Worm (Caenorhabditis elegans) whole organism, young adult: Measurements from ENCODE around the gene T04C10.3.
A peak's percentile ranks its signal among the peaks of the same experiment; 100 is the strongest.

Source experiments
- B0035.1 ChIP-seq: sonication (generic microtip); optimal IDR thresholded peaks from 2 replicates; lab custom pipeline; 2016; ENCODE audit warnings: missing genetic modification characterization, mild to moderate bottlenecking, missing compliant biosample characterization, missing genotype, missing genetic modification reagents
- B0336.3 ChIP-seq: fragments of 200-800 bp; sonication (Bioruptor generic); IDR thresholded peaks from 2 replicates; pipeline ENCODE4 v1.3.6; 2022; ENCODE audit warnings: missing genetic modification characterization, missing compliant biosample characterization
- C17E4.6 ChIP-seq: fragments of 200-800 bp; sonication (Bioruptor generic); IDR thresholded peaks from 2 replicates; pipeline ENCODE4 v1.3.6; 2022; ENCODE audit warnings: missing genetic modification reagents, missing genetic modification characterization, missing compliant biosample characterization
- F33H1.4 ChIP-seq: fragments of 200-800 bp; sonication (Bioruptor generic); IDR thresholded peaks from 2 replicates; pipeline ENCODE4 v1.3.6; 2022; ENCODE audit warnings: missing genetic modification reagents, missing genetic modification characterization, missing compliant biosample characterization
- F49E8.2 ChIP-seq: sonication (generic microtip); optimal IDR thresholded peaks from 3 replicates; lab custom pipeline; 2017; ENCODE audit warnings: missing genetic modification characterization, mild to moderate bottlenecking, missing compliant biosample characterization, antibody characterized with exemption, moderate library complexity; ENCODE audit not compliant: insufficient read depth
- F55B11.4 ChIP-seq: sonication (generic microtip); optimal IDR thresholded peaks from 2 replicates; lab custom pipeline; 2016; ENCODE audit warnings: missing compliant biosample characterization, missing genetic modification characterization, borderline replicate concordance; ENCODE audit not compliant: insufficient read depth
- K11D2.4 ChIP-seq: fragments of 200-800 bp; sonication (Bioruptor generic); IDR thresholded peaks from 2 replicates; pipeline ENCODE4 v1.3.6; 2022; ENCODE audit warnings: missing genetic modification reagents, missing genetic modification characterization, missing compliant biosample characterization
- K12H6.12 ChIP-seq: fragments of 200-800 bp; sonication (Bioruptor generic); optimal IDR thresholded peaks from 2 replicates; lab custom pipeline; 2018; ENCODE audit warnings: mild to moderate bottlenecking, missing genetic modification characterization, missing compliant biosample characterization
- akir-1 ChIP-seq: fragments of 200-800 bp; sonication (Bioruptor generic); optimal IDR thresholded peaks from 2 replicates; lab custom pipeline; 2018; ENCODE audit warnings: mild to moderate bottlenecking, missing genetic modification characterization, moderate library complexity, missing compliant biosample characterization
- aptf-2 ChIP-seq: fragments of 200-800 bp; sonication (Bioruptor generic); conservative IDR thresholded peaks from 2 replicates; pipeline ENCODE4 v1.3.6; 2022; ENCODE audit warnings: missing genetic modification reagents, missing genetic modification characterization, missing compliant biosample characterization
- atf-7 ChIP-seq: sonication (generic microtip); optimal IDR thresholded peaks from 2 replicates; lab custom pipeline; 2017; ENCODE audit warnings: mild to moderate bottlenecking, missing genetic modification characterization, missing compliant biosample characterization
- bed-1 ChIP-seq: fragments of 200-800 bp; sonication (Bioruptor generic); IDR thresholded peaks from 2 replicates; pipeline ENCODE4 v1.3.6; 2022; ENCODE audit warnings: missing genetic modification reagents, missing genetic modification characterization, missing compliant biosample characterization
- cebp-1 ChIP-seq, 2 experiments: fragments of 200-800 bp in 1 of 2; sonication (Bioruptor generic) in 1 of 2; sonication (generic microtip) in 1 of 2; IDR thresholded peaks in 1 of 2; optimal IDR thresholded peaks in 1 of 2; 2 replicates each; pipeline versions ENCODE4 v1.3.6 to Lab custom; 2017 to 2022; ENCODE audit warnings: missing compliant biosample characterization in 2 of 2, missing genetic modification characterization in 2 of 2, mild to moderate bottlenecking in 1 of 2, missing genetic modification reagents in 1 of 2, moderate library complexity in 1 of 2
- ceh-40 ChIP-seq: fragments of 200-800 bp; sonication (Bioruptor generic); IDR thresholded peaks from 2 replicates; pipeline ENCODE4 v1.3.6; 2022; ENCODE audit warnings: missing genetic modification characterization, missing compliant biosample characterization
- chd-7 ChIP-seq: sonication (generic microtip); optimal IDR thresholded peaks from 2 replicates; lab custom pipeline; 2016; ENCODE audit warnings: mild to moderate bottlenecking, missing genetic modification characterization, moderate library complexity, missing compliant biosample characterization
- ekl-4 ChIP-seq: fragments of 200-800 bp; sonication (Bioruptor generic); IDR thresholded peaks from 2 replicates; pipeline ENCODE4 v1.3.6; 2022; ENCODE audit warnings: missing genetic modification reagents, missing genetic modification characterization, missing compliant biosample characterization
- gei-17 ChIP-seq: fragments of 200-800 bp; sonication (Bioruptor generic); optimal IDR thresholded peaks from 2 replicates; lab custom pipeline; 2018; ENCODE audit warnings: mild to moderate bottlenecking, missing genetic modification characterization, missing compliant biosample characterization
- hlh-12 ChIP-seq: sonication (generic microtip); optimal IDR thresholded peaks from 2 replicates; lab custom pipeline; 2016; ENCODE audit warnings: missing genetic modification characterization, missing compliant biosample characterization
- hlh-26 ChIP-seq: fragments of 200-800 bp; sonication (Bioruptor generic); conservative IDR thresholded peaks from 2 replicates; pipeline ENCODE4 v1.3.6; 2022; ENCODE audit warnings: missing genetic modification reagents, missing genetic modification characterization, missing compliant biosample characterization
- hmg-20 ChIP-seq: fragments of 200-800 bp; sonication (Bioruptor generic); IDR thresholded peaks from 2 replicates; pipeline ENCODE4 v1.3.6; 2022; ENCODE audit warnings: missing genetic modification reagents, missing genetic modification characterization, missing compliant biosample characterization
- hrde-1 ChIP-seq: sonication (generic microtip); optimal IDR thresholded peaks from 2 replicates; lab custom pipeline; 2016; ENCODE audit warnings: missing genetic modification characterization, mild to moderate bottlenecking, missing compliant biosample characterization, moderate library complexity, missing genotype, missing genetic modification reagents, borderline replicate concordance
- hsf-1 ChIP-seq: fragments of 200-800 bp; sonication (Bioruptor generic); IDR thresholded peaks from 2 replicates; pipeline ENCODE4 v1.3.6; 2022; ENCODE audit warnings: missing genetic modification reagents, missing genetic modification characterization, missing compliant biosample characterization
- let-526 ChIP-seq: fragments of 200-800 bp; sonication (Bioruptor generic); IDR thresholded peaks from 2 replicates; pipeline ENCODE4 v1.3.6; 2022; ENCODE audit warnings: missing genetic modification reagents, missing genetic modification characterization, missing compliant biosample characterization
- lin-40 ChIP-seq: sonication (generic microtip); optimal IDR thresholded peaks from 2 replicates; lab custom pipeline; 2016; ENCODE audit warnings: missing genetic modification characterization, mild to moderate bottlenecking, missing compliant biosample characterization, missing genotype, missing genetic modification reagents
- lir-1 ChIP-seq: fragments of 200-800 bp; sonication (Bioruptor generic); conservative IDR thresholded peaks from 2 replicates; pipeline ENCODE4 v1.3.6; 2022; ENCODE audit warnings: missing genetic modification reagents, missing genetic modification characterization, missing compliant biosample characterization
- madf-3 ChIP-seq: fragments of 200-800 bp; sonication (Bioruptor generic); IDR thresholded peaks from 2 replicates; pipeline ENCODE4 v1.3.6; 2022; ENCODE audit warnings: missing genetic modification reagents, missing genetic modification characterization, missing compliant biosample characterization
- mxl-1 ChIP-seq: sonication (generic microtip); optimal IDR thresholded peaks from 2 replicates; lab custom pipeline; 2016; ENCODE audit warnings: missing genetic modification characterization, missing compliant biosample characterization
- nhr-80 ChIP-seq: sonication (generic microtip); optimal IDR thresholded peaks from 2 replicates; lab custom pipeline; 2016; ENCODE audit warnings: missing genetic modification characterization, missing compliant biosample characterization
- nhr-90 ChIP-seq: sonication (generic microtip); optimal IDR thresholded peaks from 2 replicates; lab custom pipeline; 2016; ENCODE audit warnings: missing genotype, mild to moderate bottlenecking, missing genetic modification characterization, missing compliant biosample characterization
- pha-4 ChIP-seq: fragments of 150-350 bp; sonication (generic microtip); optimal IDR thresholded peaks from 2 replicates; lab custom pipeline; 2014; ENCODE audit warnings: missing biosample characterization, missing genetic modification reagents, missing genetic modification characterization
- rcor-1 ChIP-seq: fragments of 200-800 bp; sonication (Bioruptor generic); IDR thresholded peaks from 2 replicates; pipeline ENCODE4 v1.3.6; 2022; ENCODE audit warnings: missing genetic modification reagents, missing genetic modification characterization, missing compliant biosample characterization
- snpc-4 ChIP-seq, 5 experiments: fragments of 150-350 bp in 1 of 5; sonication (generic microtip) in 4 of 5; optimal IDR thresholded peaks; 2 replicates each; lab custom pipeline; 2014 to 2018; ENCODE audit warnings: missing genetic modification characterization in 5 of 5, missing biosample characterization in 3 of 5, antibody characterized with exemption in 2 of 5, mild to moderate bottlenecking in 2 of 5, missing compliant biosample characterization in 2 of 5, missing genotype in 2 of 5, moderate library complexity in 2 of 5, missing genetic modification reagents in 1 of 5
- somi-1 ChIP-seq: fragments of 200-800 bp; sonication (Bioruptor generic); optimal IDR thresholded peaks from 2 replicates; lab custom pipeline; 2018; ENCODE audit warnings: mild to moderate bottlenecking, missing genetic modification characterization, missing compliant biosample characterization
- tbp1 ChIP-seq: fragments of 200-800 bp; sonication (Bioruptor generic); optimal IDR thresholded peaks from 2 replicates; lab custom pipeline; 2018; ENCODE audit warnings: mild to moderate bottlenecking, missing genetic modification characterization, missing compliant biosample characterization
- unc-62 ChIP-seq: fragments of 150-350 bp; optimal IDR thresholded peaks from 2 replicates; lab custom pipeline; 2014; ENCODE audit warnings: missing biosample characterization, missing genetic modification reagents, missing genetic modification characterization
- ztf-18 ChIP-seq: sonication (generic microtip); optimal IDR thresholded peaks from 2 replicates; lab custom pipeline; 2016; ENCODE audit warnings: missing genotype, mild to moderate bottlenecking, missing genetic modification characterization, missing compliant biosample characterization
- ztf-22 ChIP-seq: fragments of 200-800 bp; sonication (Bioruptor generic); optimal IDR thresholded peaks from 2 replicates; lab custom pipeline; 2018; ENCODE audit warnings: mild to moderate bottlenecking, missing genetic modification characterization, moderate library complexity, missing compliant biosample characterization
- ztf-28 ChIP-seq: fragments of 200-800 bp; sonication (Bioruptor generic); IDR thresholded peaks from 2 replicates; pipeline ENCODE4 v1.3.6; 2022; ENCODE audit warnings: missing genetic modification reagents, missing genetic modification characterization, missing compliant biosample characterization

Gene T04C10.3

ce11 chrX:14783434-14784142 lies 28.6 kb upstream of the T04C10.3 start (continued):
- TF ChIP-seq nhr-90 (tag; lab: Kevin White, UChicago) = peak; percentile 37
- TF ChIP-seq snpc-4 (GFP tag; optimal IDR thresholded peaks at IDR 0.05; lab: Kevin White, UChicago) = no peak
- TF ChIP-seq snpc-4 (tag; optimal IDR thresholded peaks at IDR 0.05; lab: Kevin White, UChicago) = peak in 2 of 4 experiments; percentile 11 to 27
- TF ChIP-seq B0336.3 (GFP tag; lab: Robert Waterston, UW) = peak; percentile 72
- peak; percentile 27 for TF ChIP-seq unc-62 (GFP tag; lab: Kevin White, UChicago)
- TF ChIP-seq tbp1 (GFP tag; lab: Kevin White, UChicago) = peak; percentile 28

DNA sequence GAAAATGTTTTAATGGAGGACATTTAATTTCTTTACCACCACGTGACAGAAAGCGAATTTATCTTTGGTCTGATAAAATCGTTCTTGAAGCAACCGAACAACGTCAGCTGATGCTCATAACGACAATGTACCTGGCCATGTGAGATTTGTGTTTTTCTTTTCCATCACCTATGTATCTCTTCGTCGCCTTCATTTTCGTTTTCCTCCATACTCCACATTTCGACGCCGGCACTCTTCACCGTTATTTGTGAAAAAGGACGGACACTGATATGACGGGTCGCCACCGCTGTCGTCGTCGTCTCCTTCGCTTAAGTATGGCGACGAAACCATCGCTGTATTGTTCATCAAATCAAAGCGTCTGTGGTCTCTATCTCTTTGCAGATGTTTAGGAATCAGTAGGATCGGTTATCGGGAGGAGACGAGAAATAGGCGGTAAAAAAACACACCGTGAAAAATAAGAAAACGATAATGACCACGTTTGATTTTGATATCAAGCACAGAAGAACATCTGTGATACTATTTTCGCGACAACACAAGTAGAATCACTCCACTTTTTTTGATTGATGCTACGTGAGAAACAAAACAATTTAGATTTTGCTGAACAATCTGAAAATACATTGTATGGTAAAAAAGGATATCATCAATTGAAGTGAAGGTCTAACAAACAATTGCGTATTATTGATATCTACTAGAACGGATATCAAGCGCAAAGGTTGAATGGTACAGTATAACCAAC lies 25.2 kb upstream of the T04C10.3 start:
- peak; percentile 35 for TF ChIP-seq nhr-80 (tag; lab: Kevin White, UChicago)
- TF ChIP-seq somi-1 (GFP tag; lab: Kevin White, UChicago) = peak; percentile 19
- TF ChIP-seq atf-7 (tag; lab: Kevin White, UChicago) = no peak
- TF ChIP-seq lin-40 (tag; lab: Kevin White, UChicago) = peak; percentile 5
- TF ChIP-seq F33H1.4 = no peak
- TF ChIP-seq hlh-12 = no peak
- TF ChIP-seq hlh-26 (GFP tag; lab: Robert Waterston, UW) = no peak
- TF ChIP-seq C17E4.6 (GFP tag; lab: Robert Waterston, UW) = no peak
- no peak for TF ChIP-seq B0035.1 (tag; lab: Kevin White, UChicago)

DNA sequence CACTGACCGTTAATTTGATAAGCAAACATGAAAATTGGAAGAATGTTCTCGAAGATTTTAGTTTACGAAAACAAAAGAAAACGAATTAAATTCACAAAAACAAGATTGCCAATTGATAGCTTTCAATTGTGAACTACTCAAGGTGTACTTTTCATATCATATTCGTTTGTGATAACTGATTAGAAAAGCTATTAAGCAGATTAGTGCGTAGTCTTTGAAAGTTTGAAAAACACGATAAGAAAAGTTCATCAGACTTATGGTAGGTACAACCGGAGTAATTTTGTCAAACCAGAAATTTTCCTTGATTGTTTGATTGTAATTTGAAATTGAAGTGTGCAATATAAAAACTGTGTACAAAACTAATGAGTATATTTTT lies 24.6 kb upstream of the T04C10.3 start:
- TF ChIP-seq gei-17 (GFP tag; lab: Kevin White, UChicago) = no peak
- TF ChIP-seq ekl-4 (GFP tag; lab: Robert Waterston, UW) = no peak
- TF ChIP-seq K11D2.4 (GFP tag; lab: Robert Waterston, UW) = no peak
- TF ChIP-seq hsf-1 (GFP tag; lab: Robert Waterston, UW) = 0 out of 2 replicates have a peak, but pooled peaks have one; percentile 37
- no peak for TF ChIP-seq ceh-40 (GFP tag; lab: Robert Waterston, UW)

ce11 chrX:14790320-14791048 lies 21.7 kb upstream of the T04C10.3 start, which contains the start of gene tatn-1:
TSS of gene tatn-1 (plus strand) at chrX:14791008.
- TF ChIP-seq F49E8.2 (tag; lab: Kevin White, UChicago) (no peak), F55B11.4 (tag; lab: Kevin White, UChicago) (no peak), pha-4 (tag; lab: Kevin White, UChicago) (no peak), aptf-2 (GFP tag; lab: Robert Waterston, UW) (no peak), akir-1 (GFP tag; lab: Kevin White, UChicago) (no peak), bed-1 (GFP tag; lab: Robert Waterston, UW) (no peak), nhr-80 (tag; lab: Kevin White, UChicago) (peak; percentile 99), B0035.1 (tag; lab: Kevin White, UChicago) (no peak), hrde-1 (no peak), K12H6.12 (tag; lab: Kevin White, UChicago) (no peak), ztf-18 (tag; lab: Kevin White, UChicago) (no peak), cebp-1 (GFP tag; IDR thresholded peaks at IDR 0.05; lab: Robert Waterston, UW) (no peak), cebp-1 (tag; optimal IDR thresholded peaks at IDR 0.05; lab: Kevin White, UChicago) (peak; percentile 79), let-526 (GFP tag; lab: Robert Waterston, UW) (no peak), madf-3 (GFP tag; lab: Robert Waterston, UW) (no peak), ztf-28 (no peak), gei-17 (GFP tag; lab: Kevin White, UChicago) (peak; percentile 18), lir-1 (0 out of 2 replicates have a peak, but pooled peaks have one; percentile 9), ztf-22 (no peak), mxl-1 (tag; lab: Kevin White, UChicago) (no peak), hmg-20 (no peak), rcor-1 (GFP tag; lab: Robert Waterston, UW) (no peak), chd-7 (tag; lab: Kevin White, UChicago) (peak; percentile 26)
